Fruit fly (Drosophila melanogaster) whole organism, embryonic: ENCODE results near the gene shi.

Source experiments
- BEAF-32 ChIP-seq: fragments of 200-800 bp; sonication (Bioruptor generic); optimal IDR thresholded peaks from 3 replicates; lab custom pipeline; 2017; ENCODE audit warnings: missing biosample characterization, missing genetic modification characterization, mild to moderate bottlenecking, moderate library complexity, missing genetic modification reagents
- CG13287 ChIP-seq: fragments of 200-800 bp; sonication (Bioruptor generic); IDR thresholded peaks from 2 replicates; pipeline ENCODE4 v1.3.6; 2022; ENCODE audit warnings: missing biosample characterization, missing genetic modification characterization; ENCODE audit not compliant: partially characterized antibody
- CG14710 ChIP-seq: fragments of 200-800 bp; sonication (Bioruptor generic); optimal IDR thresholded peaks from 3 replicates; lab custom pipeline; 2019; ENCODE audit warnings: missing biosample characterization, mild to moderate bottlenecking, missing genetic modification characterization, moderate library complexity
- CG14860 ChIP-seq: fragments of 200-800 bp; sonication (Bioruptor generic); IDR thresholded peaks from 3 replicates; pipeline ENCODE4 v1.3.6; 2022; ENCODE audit warnings: missing biosample characterization, missing genetic modification characterization; ENCODE audit not compliant: partially characterized antibody
- CG15601 ChIP-seq: fragments of 200-800 bp; sonication (Bioruptor generic); optimal IDR thresholded peaks from 3 replicates; lab custom pipeline; 2019; ENCODE audit warnings: missing biosample characterization, mild to moderate bottlenecking, missing genetic modification characterization, moderate library complexity
- CG16813 ChIP-seq: fragments of 200-800 bp; sonication (Bioruptor generic); IDR thresholded peaks from 3 replicates; pipeline ENCODE4 v1.3.6; 2022; ENCODE audit warnings: missing biosample characterization, missing genetic modification characterization; ENCODE audit not compliant: partially characterized antibody
- CG16863 ChIP-seq: fragments of 200-800 bp; sonication (Bioruptor generic); optimal IDR thresholded peaks from 3 replicates; lab custom pipeline; 2016; ENCODE audit warnings: missing biosample characterization, missing genetic modification characterization
- CG17361 ChIP-seq: fragments of 200-800 bp; sonication (Bioruptor generic); IDR thresholded peaks from 3 replicates; pipeline ENCODE4 v1.3.6; 2022; ENCODE audit warnings: missing biosample characterization, missing genetic modification characterization
- CG18262 ChIP-seq: fragments of 200-800 bp; optimal IDR thresholded peaks from 3 replicates; lab custom pipeline; 2019; ENCODE audit warnings: missing biosample characterization, mild to moderate bottlenecking, missing genetic modification characterization, moderate library complexity
- CG2120 ChIP-seq: fragments of 200-800 bp; sonication (Bioruptor generic); optimal IDR thresholded peaks from 3 replicates; lab custom pipeline; 2016; ENCODE audit warnings: missing biosample characterization, missing genetic modification characterization
- CG2129 ChIP-seq: fragments of 200-800 bp; sonication (Bioruptor generic); IDR thresholded peaks from 2 replicates; pipeline ENCODE4 v1.3.6; 2022; ENCODE audit warnings: missing biosample characterization, missing genetic modification characterization; ENCODE audit not compliant: partially characterized antibody
- CG2678 ChIP-seq: fragments of 200-800 bp; sonication (Bioruptor generic); optimal IDR thresholded peaks from 3 replicates; lab custom pipeline; 2019; ENCODE audit warnings: missing biosample characterization, mild to moderate bottlenecking, missing genetic modification characterization, moderate library complexity
- CG4617 ChIP-seq: fragments of 200-800 bp; sonication (Bioruptor generic); optimal IDR thresholded peaks from 3 replicates; lab custom pipeline; 2016; ENCODE audit warnings: missing biosample characterization, missing genetic modification characterization, borderline replicate concordance
- CG4707 ChIP-seq: fragments of 200-800 bp; sonication (Bioruptor generic); optimal IDR thresholded peaks from 2 replicates; lab custom pipeline; 2018; ENCODE audit warnings: missing biosample characterization, mild to moderate bottlenecking, missing genetic modification characterization, moderate library complexity
- CG4730 ChIP-seq: fragments of 200-800 bp; sonication (Bioruptor generic); IDR thresholded peaks from 2 replicates; pipeline ENCODE4 v1.3.6; 2022; ENCODE audit warnings: missing biosample characterization, missing genetic modification characterization
- CG7963 ChIP-seq: fragments of 200-800 bp; sonication (Bioruptor generic); IDR thresholded peaks from 3 replicates; pipeline ENCODE4 v1.3.6; 2022; ENCODE audit warnings: missing biosample characterization, missing genetic modification characterization; ENCODE audit not compliant: partially characterized antibody
- Dll ChIP-seq: fragments of 200-800 bp; sonication (Bioruptor generic); IDR thresholded peaks from 4 replicates; pipeline ENCODE4 v1.3.6; 2022; ENCODE audit warnings: missing biosample characterization, missing genetic modification characterization; ENCODE audit not compliant: partially characterized antibody
- Dp ChIP-seq: fragments of 200-800 bp; sonication (Bioruptor generic); optimal IDR thresholded peaks from 2 replicates; lab custom pipeline; 2018; ENCODE audit warnings: missing biosample characterization, mild to moderate bottlenecking, missing genetic modification characterization, moderate library complexity
- Dref ChIP-seq: fragments of 200-800 bp; sonication (Bioruptor generic); IDR thresholded peaks from 2 replicates; pipeline ENCODE4 v1.3.6; 2022; ENCODE audit warnings: missing biosample characterization, missing genetic modification characterization
- HmgZ ChIP-seq: fragments of 200-800 bp; sonication (Bioruptor generic); optimal IDR thresholded peaks from 2 replicates; lab custom pipeline; 2018; ENCODE audit warnings: missing biosample characterization, mild to moderate bottlenecking, missing genetic modification characterization
- Med ChIP-seq: fragments of 200-800 bp; sonication (Bioruptor generic); peaks from one replicate; lab custom pipeline; 2016; ENCODE audit warnings: missing biosample characterization, missing genetic modification characterization, mild to moderate bottlenecking, inconsistent platforms, moderate library complexity
- PHDP ChIP-seq: fragments of 200-800 bp; sonication (Bioruptor generic); optimal IDR thresholded peaks from 3 replicates; lab custom pipeline; 2018; ENCODE audit warnings: missing biosample characterization, mild to moderate bottlenecking, missing genetic modification characterization, moderate library complexity
- Sin3A ChIP-seq: fragments of >200 bp; optimal IDR thresholded peaks from 2 replicates; lab custom pipeline; 2018
- Six4 ChIP-seq: fragments of 200-800 bp; sonication (Bioruptor generic); optimal IDR thresholded peaks from 2 replicates; lab custom pipeline; 2016; ENCODE audit warnings: missing biosample characterization, missing genetic modification characterization
- YL-1 ChIP-seq: fragments of 200-800 bp; sonication (Bioruptor generic); optimal IDR thresholded peaks from 3 replicates; lab custom pipeline; 2017; ENCODE audit warnings: missing biosample characterization, mild to moderate bottlenecking, missing genetic modification characterization
- amos ChIP-seq: fragments of 200-800 bp; sonication (Bioruptor generic); IDR thresholded peaks from 2 replicates; pipeline ENCODE4 v1.3.6; 2022; ENCODE audit warnings: missing biosample characterization, missing genetic modification characterization; ENCODE audit not compliant: partially characterized antibody
- ara ChIP-seq: fragments of 200-800 bp; sonication (Bioruptor generic); IDR thresholded peaks from 2 replicates; pipeline ENCODE4 v1.3.6; 2022; ENCODE audit warnings: missing biosample characterization, missing genetic modification characterization
- ase ChIP-seq: fragments of 200-800 bp; sonication (Bioruptor generic); IDR thresholded peaks from 3 replicates; pipeline ENCODE4 v1.3.6; 2022; ENCODE audit warnings: missing biosample characterization, missing genetic modification characterization
- crp ChIP-seq, 2 experiments: fragments of 200-800 bp; sonication (Bioruptor generic); optimal IDR thresholded peaks; 2 replicates in 1 of 2; 3 replicates in 1 of 2; lab custom pipeline; 2017; ENCODE audit warnings: missing biosample characterization in 2 of 2, missing genetic modification characterization in 2 of 2, mild to moderate bottlenecking in 1 of 2, moderate library complexity in 1 of 2
- danr ChIP-seq: fragments of 200-800 bp; sonication (Bioruptor generic); IDR thresholded peaks from 2 replicates; pipeline ENCODE4 v1.3.6; 2022; ENCODE audit warnings: missing biosample characterization, missing genetic modification characterization
- gfzf ChIP-seq: fragments of 200-800 bp; sonication (Bioruptor generic); optimal IDR thresholded peaks from 2 replicates; lab custom pipeline; 2016; ENCODE audit warnings: missing biosample characterization, mild to moderate bottlenecking, missing genetic modification characterization, moderate library complexity
- hb ChIP-seq: fragments of 200-800 bp; sonication (Bioruptor generic); IDR thresholded peaks from 3 replicates; pipeline ENCODE4 v1.3.6; 2022; ENCODE audit warnings: missing biosample characterization, missing genetic modification characterization; ENCODE audit not compliant: partially characterized antibody
- kay ChIP-seq: fragments of 200-800 bp; sonication (Bioruptor generic); optimal IDR thresholded peaks from 2 replicates; lab custom pipeline; 2016; ENCODE audit warnings: missing biosample characterization, missing genetic modification characterization
- odd ChIP-seq: fragments of 200-800 bp; sonication (Bioruptor generic); optimal IDR thresholded peaks from 2 replicates; lab custom pipeline; 2017; ENCODE audit warnings: missing biosample characterization, mild to moderate bottlenecking, missing genetic modification characterization
- pfk ChIP-seq: fragments of 200-800 bp; sonication (Bioruptor generic); optimal IDR thresholded peaks from 2 replicates; lab custom pipeline; 2018; ENCODE audit warnings: missing biosample characterization, mild to moderate bottlenecking, missing genetic modification characterization, moderate library complexity
- phol ChIP-seq: fragments of 200-800 bp; sonication (Bioruptor generic); optimal IDR thresholded peaks from 3 replicates; lab custom pipeline; 2018; ENCODE audit warnings: missing biosample characterization, mild to moderate bottlenecking, missing genetic modification characterization, moderate library complexity
- prd ChIP-seq, 3 experiments: fragments of >200 bp in 2 of 3; fragments of 200-800 bp in 1 of 3; sonication (Bioruptor generic) in 1 of 3; optimal IDR thresholded peaks in 2 of 3; IDR thresholded peaks in 1 of 3; 2 replicates in 2 of 3; 3 replicates in 1 of 3; pipeline versions ENCODE4 v1.3.6 to Lab custom; 2017 to 2022; ENCODE audit warnings: missing biosample characterization in 1 of 3, missing genetic modification characterization in 1 of 3
- pzg ChIP-seq: fragments of 200-800 bp; sonication (Bioruptor generic); optimal IDR thresholded peaks from 3 replicates; lab custom pipeline; 2018; ENCODE audit warnings: missing biosample characterization, mild to moderate bottlenecking, missing genetic modification characterization, moderate library complexity
- scrt ChIP-seq: fragments of 200-800 bp; sonication (Bioruptor generic); optimal IDR thresholded peaks from 2 replicates; lab custom pipeline; 2018; ENCODE audit warnings: missing biosample characterization, mild to moderate bottlenecking, missing genetic modification characterization, moderate library complexity
- sens ChIP-seq: fragments of 200-800 bp; sonication (Bioruptor generic); peaks from one replicate; lab custom pipeline; 2016; ENCODE audit warnings: missing biosample characterization, missing genetic modification characterization
- sna ChIP-seq: fragments of 200-800 bp; sonication (Bioruptor generic); IDR thresholded peaks from 2 replicates; pipeline ENCODE4 v1.3.6; 2022; ENCODE audit warnings: missing biosample characterization, missing genetic modification characterization; ENCODE audit not compliant: partially characterized antibody
- ssp ChIP-seq: fragments of 200-800 bp; sonication (Bioruptor generic); IDR thresholded peaks from 2 replicates; pipeline ENCODE4 v1.3.6; 2022; ENCODE audit warnings: missing biosample characterization, missing genetic modification characterization
- trem ChIP-seq: fragments of 200-800 bp; optimal IDR thresholded peaks from 3 replicates; lab custom pipeline; 2019; ENCODE audit warnings: missing biosample characterization, mild to moderate bottlenecking, missing genetic modification characterization, moderate library complexity
- vvl ChIP-seq: fragments of 200-800 bp; sonication (Bioruptor generic); IDR thresholded peaks from 2 replicates; pipeline ENCODE4 v1.3.6; 2022; ENCODE audit warnings: missing biosample characterization, missing genetic modification characterization
- zf30C ChIP-seq: fragments of 200-800 bp; sonication (Bioruptor generic); optimal IDR thresholded peaks from 3 replicates; lab custom pipeline; 2018; ENCODE audit warnings: missing biosample characterization, mild to moderate bottlenecking, missing genetic modification characterization

Gene shi

dm6 chrX:15857601-15858284 is 34.2 kb upstream of the shi start, which contains the start of the genes CG46440 and Myb (continued):
- TF ChIP-seq phol (tag; lab: Kevin White, UChicago) = peak; percentile 9
- no peak for TF ChIP-seq CG2678 (tag; lab: Kevin White, UChicago)
- TF ChIP-seq vvl = peak; percentile 37; the same call in 1 of the 2 replicates
- TF ChIP-seq trem (tag; lab: Kevin White, UChicago) = peak; percentile 18
- no peak for TF ChIP-seq scrt (GFP tag; lab: Kevin White, UChicago)
- TF ChIP-seq Dp (GFP tag; lab: Kevin White, UChicago) = peak; percentile 13
- peak; percentile 43 for TF ChIP-seq YL-1 (GFP tag; lab: Kevin White, UChicago)
- peak; percentile 82 for TF ChIP-seq hb (GFP tag; lab: Robert Waterston, UW)
- peak; percentile 57 for TF ChIP-seq sna (GFP tag; lab: Robert Waterston, UW)
- no peak for TF ChIP-seq CG15601 (tag; lab: Kevin White, UChicago)
- TF ChIP-seq CG18262 (tag; lab: Kevin White, UChicago) = no peak
- no peak for TF ChIP-seq prd (optimal IDR thresholded peaks at IDR 0.05; lab: Kevin White, UChicago)
- TF ChIP-seq prd (GFP tag; IDR thresholded peaks at IDR 0.05; lab: Robert Waterston, UW) = peak; percentile 16; the same call in 1 of the 3 replicates
- TF ChIP-seq CG4730 (GFP tag; lab: Robert Waterston, UW) = no peak
- peak; percentile 79 for TF ChIP-seq CG13287 (GFP tag; lab: Robert Waterston, UW)
- TF ChIP-seq pfk = no peak
- TF ChIP-seq ase (GFP tag; lab: Robert Waterston, UW) = no peak
- peak; percentile 81 for TF ChIP-seq ssp (GFP tag; lab: Robert Waterston, UW)
- TF ChIP-seq CG4617 = peak; percentile 45
- TF ChIP-seq CG7963 (GFP tag; lab: Robert Waterston, UW) = peak; percentile 86
- TF ChIP-seq CG14710 = peak; percentile 24
- no peak for TF ChIP-seq PHDP (tag; lab: Kevin White, UChicago)
- peak; percentile 59 for TF ChIP-seq CG2129
- peak; percentile 60 for TF ChIP-seq zf30C (GFP tag; lab: Kevin White, UChicago)
- TF ChIP-seq Sin3A (lab: Kevin White, UChicago) = no peak
- peak; percentile 63 for TF ChIP-seq Med
- TF ChIP-seq odd (GFP tag; lab: Kevin White, UChicago) = no peak
- TF ChIP-seq HmgZ (tag; lab: Kevin White, UChicago) = peak; percentile 14
- peak; percentile 74 for TF ChIP-seq CG14860 (GFP tag; lab: Robert Waterston, UW)
- peak; percentile 77 for TF ChIP-seq Dll

- TF ChIP-seq danr (GFP tag; lab: Robert Waterston, UW) (no peak), BEAF-32 (GFP tag; lab: Kevin White, UChicago) (peak; percentile 45), Dll (peak; percentile 49; the same call in 1 of the 4 replicates), CG2129 (peak; percentile 13; the same call in 1 of the 2 replicates), sens (peak; percentile 32), crp (GFP tag; optimal IDR thresholded peaks at IDR 0.05; lab: Kevin White, UChicago) (no peak), CG4707 (no peak), CG16863 (GFP tag; lab: Kevin White, UChicago) (no peak), Dref (peak; percentile 43; the same call in 1 of the 2 replicates), CG2120 (GFP tag; lab: Kevin White, UChicago) (no peak), amos (0 out of 2 replicates have a peak, but pooled peaks have one; percentile 17), kay (GFP tag; lab: Kevin White, UChicago) (no peak), CG16813 (GFP tag; lab: Robert Waterston, UW) (0 out of 3 replicates have a peak, but pooled peaks have one; percentile 4), pzg (GFP tag; lab: Kevin White, UChicago) (no peak), gfzf (GFP tag; lab: Kevin White, UChicago) (peak; percentile 44), ara (GFP tag; lab: Robert Waterston, UW) (no peak), CG17361 (GFP tag; lab: Robert Waterston, UW) (0 out of 3 replicates have a peak, but pooled peaks have one; percentile 9), CG13287 (GFP tag; lab: Robert Waterston, UW) (0 out of 2 replicates have a peak, but pooled peaks have one; percentile 19), Six4 (no peak)
Measured at dm6 chrX:15859387-15859786, 32.5 kb upstream of the shi start, which contains the start of gene AlkB. AlkB (minus strand) TSS chrX:15859487.
